Fruit fly (Drosophila melanogaster): ENCODE measurements around the gene Rpt2.

The Rpt2 gene

dm6 chr3R:23941643-23942424 is 10.5 kb upstream of the Rpt2 start:
- TF ChIP-seq N (GFP tag; optimal IDR thresholded peaks at IDR 0.05) (no peak), rgr (GFP tag; optimal IDR thresholded peaks at IDR 0.05) (peak; percentile 2), Mio (GFP tag; optimal IDR thresholded peaks at IDR 0.05) (no peak), h (GFP tag; optimal IDR thresholded peaks at IDR 0.05) (peak; percentile 30), Hnf4 (GFP tag; optimal IDR thresholded peaks at IDR 0.05) (peak; percentile 20), foxo (GFP tag; optimal IDR thresholded peaks at IDR 0.05) (peak; percentile 34 to 50), ey (GFP tag; optimal IDR thresholded peaks at IDR 0.05) (peak; percentile 21), woc (GFP tag; optimal IDR thresholded peaks at IDR 0.05) (peak; percentile 29), fru (GFP tag; optimal IDR thresholded peaks at IDR 0.05) (peak; percentile 30), Dfd (GFP tag; optimal IDR thresholded peaks at IDR 0.05) (no peak), Rel (GFP tag; optimal IDR thresholded peaks at IDR 0.05) (peak; percentile 19), Rel (tag; optimal IDR thresholded peaks at IDR 0.05) (peak; percentile 71)

dm6 chr3R:23940840-23941364 is 9.5 kb upstream of the Rpt2 start:
- TF ChIP-seq dmrt93B (GFP tag; optimal IDR thresholded peaks at IDR 0.05), result peak; percentile 7
- no peak for TF ChIP-seq Hr83 (GFP tag; optimal IDR thresholded peaks at IDR 0.05; ENCODE audit: poor library complexity, severe bottlenecking)
- no peak for TF ChIP-seq pan (optimal IDR thresholded peaks at IDR 0.05)
- no peak for TF ChIP-seq CG9705 (GFP tag; optimal IDR thresholded peaks at IDR 0.05)
- TF ChIP-seq Vsx2 (GFP tag; optimal IDR thresholded peaks at IDR 0.05; ENCODE audit: partially characterized antibody), result no peak

dm6 chr3R:23939921-23940839 is 8.8 kb upstream of the Rpt2 start:
- peak; percentile 32 for TF ChIP-seq h (GFP tag; optimal IDR thresholded peaks at IDR 0.05)
- TF ChIP-seq Abd-B (GFP tag; optimal IDR thresholded peaks at IDR 0.05), result no peak
- peak; percentile 71 for TF ChIP-seq sv (GFP tag; optimal IDR thresholded peaks at IDR 0.05)
- TF ChIP-seq OdsH (GFP tag; optimal IDR thresholded peaks at IDR 0.05), result peak; percentile 54
- TF ChIP-seq Dif (GFP tag; optimal IDR thresholded peaks at IDR 0.05; ENCODE audit: partially characterized antibody), result no peak
- TF ChIP-seq HLH106 (tag; optimal IDR thresholded peaks at IDR 0.05), result no peak
- no peak for TF ChIP-seq N (GFP tag; optimal IDR thresholded peaks at IDR 0.05)
- no peak for TF ChIP-seq dl (GFP tag; optimal IDR thresholded peaks at IDR 0.05; ENCODE audit: insufficient read depth in 1 of 2, partially characterized antibody in 2 of 2)
- TF ChIP-seq dmrt93B (GFP tag; optimal IDR thresholded peaks at IDR 0.05), result peak; percentile 26
- TF ChIP-seq Myc (optimal IDR thresholded peaks at IDR 0.05), result no peak
- no peak for TF ChIP-seq woc (GFP tag; optimal IDR thresholded peaks at IDR 0.05)
- no peak for TF ChIP-seq ey (GFP tag; optimal IDR thresholded peaks at IDR 0.05)
- TF ChIP-seq Hr78 (GFP tag; optimal IDR thresholded peaks at IDR 0.05), result no peak
- TF ChIP-seq GATAd (GFP tag; optimal IDR thresholded peaks at IDR 0.05), result no peak
- TF ChIP-seq br (GFP tag; optimal IDR thresholded peaks at IDR 0.05), result no peak
- peak; percentile 39 for TF ChIP-seq rgr (GFP tag; optimal IDR thresholded peaks at IDR 0.05)
- TF ChIP-seq pan (optimal IDR thresholded peaks at IDR 0.05), result no peak
- TF ChIP-seq sage (GFP tag; optimal IDR thresholded peaks at IDR 0.05), result no peak
- TF ChIP-seq dsf (GFP tag; optimal IDR thresholded peaks at IDR 0.05; ENCODE audit: borderline replicate concordance), result no peak
- TF ChIP-seq CrebA (GFP tag; optimal IDR thresholded peaks at IDR 0.05; ENCODE audit: borderline replicate concordance), result no peak
- TF ChIP-seq Mio (GFP tag; optimal IDR thresholded peaks at IDR 0.05), result no peak
- peak; percentile 38 for TF ChIP-seq Hnf4 (GFP tag; optimal IDR thresholded peaks at IDR 0.05)
- TF ChIP-seq Rel (GFP tag; optimal IDR thresholded peaks at IDR 0.05), result no peak
- TF ChIP-seq Rel (tag; optimal IDR thresholded peaks at IDR 0.05), result no peak
- no peak for TF ChIP-seq tai (GFP tag; optimal IDR thresholded peaks at IDR 0.05)
- TF ChIP-seq lola (GFP tag; optimal IDR thresholded peaks at IDR 0.05), result no peak
- no peak for TF ChIP-seq jim (GFP tag; optimal IDR thresholded peaks at IDR 0.05)
- no peak for TF ChIP-seq psq (GFP tag; optimal IDR thresholded peaks at IDR 0.05)
- TF ChIP-seq usp (GFP tag; optimal IDR thresholded peaks at IDR 0.05), result no peak
- TF ChIP-seq Dfd (GFP tag; optimal IDR thresholded peaks at IDR 0.05), result no peak
- TF ChIP-seq foxo (GFP tag; optimal IDR thresholded peaks at IDR 0.05), result no peak
- peak; percentile 80 for TF ChIP-seq Hr83 (GFP tag; optimal IDR thresholded peaks at IDR 0.05; ENCODE audit: poor library complexity, severe bottlenecking)
- TF ChIP-seq Jra (GFP tag; optimal IDR thresholded peaks at IDR 0.05), result peak; percentile 12
- no peak for TF ChIP-seq CG32264 (GFP tag; optimal IDR thresholded peaks at IDR 0.05)
- peak; percentile 11 for TF ChIP-seq CG9705 (GFP tag; optimal IDR thresholded peaks at IDR 0.05)
- TF ChIP-seq brk (GFP tag; optimal IDR thresholded peaks at IDR 0.05), result no peak
- no peak for TF ChIP-seq Vsx2 (GFP tag; optimal IDR thresholded peaks at IDR 0.05; ENCODE audit: partially characterized antibody)
- TF ChIP-seq Sp1 (GFP tag; optimal IDR thresholded peaks at IDR 0.05), result no peak
- no peak for TF ChIP-seq fru (GFP tag; optimal IDR thresholded peaks at IDR 0.05)
